Fruit fly (Drosophila melanogaster): ENCODE measurements around the gene CG17292.

Gene CG17292

DNA sequence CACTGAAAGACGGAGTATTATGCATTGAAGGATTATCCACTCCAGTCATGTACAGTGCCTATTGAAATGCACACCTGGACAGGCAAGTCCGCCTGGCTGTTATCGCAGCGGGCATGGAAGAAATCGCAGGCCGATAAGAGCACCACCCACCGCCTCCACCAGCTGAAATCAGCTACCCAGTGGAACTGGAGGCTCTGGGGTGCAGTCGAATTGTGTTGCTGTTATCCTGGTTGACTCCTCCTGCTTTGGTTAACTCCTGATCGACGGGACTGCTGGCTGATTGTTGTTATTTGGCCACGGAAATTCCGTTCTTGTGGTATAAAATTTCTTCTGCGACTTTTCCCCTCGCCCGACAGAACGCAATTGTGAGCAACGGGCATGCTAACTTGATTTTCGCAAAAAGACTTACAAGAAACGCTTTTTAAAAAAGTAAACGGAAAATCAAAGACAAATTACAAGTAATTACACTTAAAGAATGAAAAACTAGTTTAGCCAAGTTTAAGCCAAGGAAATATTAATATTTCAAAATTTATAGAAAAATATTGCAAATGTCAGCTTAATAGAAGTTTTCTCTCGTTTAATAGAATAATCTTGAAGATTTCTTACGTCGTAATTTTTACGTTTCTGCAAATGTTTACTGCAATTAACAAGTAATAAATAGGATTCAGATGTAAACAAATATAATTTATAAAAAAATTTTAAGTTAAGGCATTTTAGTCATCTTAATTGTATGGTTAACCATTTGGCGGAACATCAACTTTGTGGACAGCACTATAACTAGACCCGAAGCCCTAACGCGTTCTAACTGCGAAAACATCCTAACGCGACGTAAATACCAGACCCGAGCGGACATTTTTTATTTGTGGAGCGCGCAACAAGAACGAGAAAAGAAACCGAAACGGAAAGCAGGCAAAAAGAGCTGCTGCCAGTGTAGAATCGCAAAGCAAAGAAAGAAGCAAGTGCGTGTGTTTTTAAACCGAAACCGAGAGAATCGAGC lies 44.9 kb downstream of the CG17292 start, which contains the start of the genes CG13398 and Akap200 (continued):
- no peak for TF ChIP-seq CG11696 (GFP tag; IDR thresholded peaks at IDR 0.05)
- TF ChIP-seq prd (optimal IDR thresholded peaks at IDR 0.05), result no peak
- peak; percentile 47; the same call in 1 of the 3 replicates for TF ChIP-seq prd (GFP tag; IDR thresholded peaks at IDR 0.05)
- peak; percentile 38 for TF ChIP-seq CG9727 (GFP tag; optimal IDR thresholded peaks at IDR 0.05)
- TF ChIP-seq ind (GFP tag; optimal IDR thresholded peaks at IDR 0.05), result no peak
- TF ChIP-seq pum (GFP tag; optimal IDR thresholded peaks at IDR 0.05), result no peak
- TF ChIP-seq Ssrp (tag; optimal IDR thresholded peaks at IDR 0.05), result peak; percentile 37
- TF ChIP-seq BEAF-32 (GFP tag; optimal IDR thresholded peaks at IDR 0.05), result peak; percentile 16
- TF ChIP-seq B-H2 (GFP tag; optimal IDR thresholded peaks at IDR 0.05), result peak; percentile 29
- peak; percentile 20 for TF ChIP-seq CG15479 (GFP tag; optimal IDR thresholded peaks at IDR 0.05)
- TF ChIP-seq gfzf (GFP tag; optimal IDR thresholded peaks at IDR 0.05), result peak; percentile 80
- TF ChIP-seq ken (GFP tag; IDR thresholded peaks at IDR 0.05), result 0 out of 3 replicates have a peak, but pooled peaks have one; percentile 25
- 0 out of 2 replicates have a peak, but pooled peaks have one; percentile 10 for TF ChIP-seq CG11247 (GFP tag; IDR thresholded peaks at IDR 0.05)
- peak; percentile 2 for TF ChIP-seq caup (GFP tag; optimal IDR thresholded peaks at IDR 0.05; ENCODE audit: severe bottlenecking)
- 0 out of 2 replicates have a peak, but pooled peaks have one; percentile 29 for TF ChIP-seq CG5953 (GFP tag; IDR thresholded peaks at IDR 0.05)
- peak; percentile 49 for TF ChIP-seq Dp (GFP tag; optimal IDR thresholded peaks at IDR 0.05)
- TF ChIP-seq grn (GFP tag; optimal IDR thresholded peaks at IDR 0.05), result peak; percentile 24
- peak; percentile 5 for TF ChIP-seq fd3F (GFP tag; optimal IDR thresholded peaks at IDR 0.05)
- TF ChIP-seq CG6689 (GFP tag; IDR thresholded peaks at IDR 0.05), result 0 out of 2 replicates have a peak, but pooled peaks have one; percentile 35
- TF ChIP-seq Dref (GFP tag; IDR thresholded peaks at IDR 0.05), result 0 out of 2 replicates have a peak, but pooled peaks have one; percentile 20
- 0 out of 2 replicates have a peak, but pooled peaks have one; percentile 32 for TF ChIP-seq Ptx1 (GFP tag; IDR thresholded peaks at IDR 0.05)
- TF ChIP-seq zen (tag; optimal IDR thresholded peaks at IDR 0.05), result peak; percentile 19
- no peak for TF ChIP-seq chif (GFP tag; optimal IDR thresholded peaks at IDR 0.05)
- TF ChIP-seq crol (GFP tag; IDR thresholded peaks at IDR 0.05), result peak; percentile 90
- no peak for TF ChIP-seq sqz (GFP tag; optimal IDR thresholded peaks at IDR 0.05)
- peak; percentile 27 for TF ChIP-seq CG2116 (GFP tag; optimal IDR thresholded peaks at IDR 0.05)
- TF ChIP-seq tio (GFP tag; optimal IDR thresholded peaks at IDR 0.05), result peak; percentile 52
- TF ChIP-seq CG31224 (GFP tag; IDR thresholded peaks at IDR 0.05), result 0 out of 2 replicates have a peak, but pooled peaks have one; percentile 28
- no peak for TF ChIP-seq maf-S (GFP tag; optimal IDR thresholded peaks at IDR 0.05)
- TF ChIP-seq CG9932 (GFP tag; IDR thresholded peaks at IDR 0.05), result peak; percentile 55
- TF ChIP-seq CG7786 (GFP tag; optimal IDR thresholded peaks at IDR 0.05), result peak; percentile 4
- TF ChIP-seq Sin3A (optimal IDR thresholded peaks at IDR 0.05), result peak; percentile 46
- peak; percentile 37 for TF ChIP-seq CG17829 (tag; optimal IDR thresholded peaks at IDR 0.05)
- TF ChIP-seq CG2120 (GFP tag; optimal IDR thresholded peaks at IDR 0.05), result peak; percentile 48
- TF ChIP-seq NC2α (GFP tag; optimal IDR thresholded peaks at IDR 0.05), result no peak
- TF ChIP-seq pan (optimal IDR thresholded peaks at IDR 0.05), result no peak
- TF ChIP-seq pan (GFP tag; optimal IDR thresholded peaks at IDR 0.05 in 1 of 2, IDR thresholded peaks at IDR 0.05 in 1 of 2), result peak in 1 of 2 experiments; percentile 16
- no peak for TF ChIP-seq scrt (GFP tag; optimal IDR thresholded peaks at IDR 0.05)
- TF ChIP-seq CG1602 (GFP tag; optimal IDR thresholded peaks at IDR 0.05), result peak; percentile 31
- TF ChIP-seq CG4617 (GFP tag; optimal IDR thresholded peaks at IDR 0.05; ENCODE audit: borderline replicate concordance), result peak; percentile 72
- TF ChIP-seq E2f2 (GFP tag; IDR thresholded peaks at IDR 0.05), result peak; percentile 45
- peak; percentile 44 for TF ChIP-seq CG18476 (GFP tag; optimal IDR thresholded peaks at IDR 0.05)
- TF ChIP-seq CG3995 (GFP tag; optimal IDR thresholded peaks at IDR 0.05), result peak; percentile 75
- TF ChIP-seq D (optimal IDR thresholded peaks at IDR 0.05), result no peak
- TF ChIP-seq D (GFP tag; optimal IDR thresholded peaks at IDR 0.05), result no peak
- peak; percentile 14 for TF ChIP-seq CG12104 (GFP tag; optimal IDR thresholded peaks at IDR 0.05)
- 0 out of 2 replicates have a peak, but pooled peaks have one; percentile 23 for TF ChIP-seq klu (GFP tag; IDR thresholded peaks at IDR 0.05)
- TF ChIP-seq CG16815 (GFP tag; optimal IDR thresholded peaks at IDR 0.05), result peak; percentile 33
- TF ChIP-seq unc-4 (GFP tag; IDR thresholded peaks at IDR 0.05; ENCODE audit: partially characterized antibody), result no peak
